Worm (Caenorhabditis elegans) whole organism, young adult: Measurements from ENCODE around the gene ZK673.6.
"Not testable (repeated sequence)": the region's sequence is repeated elsewhere in the genome, so short reads cannot be mapped to it uniquely, and the experiment has no call there.

ENCODE experiments used
- B0019.2 ChIP-seq: fragments of 200-800 bp; sonication (Bioruptor generic); conservative IDR thresholded peaks from 2 replicates; pipeline ENCODE4 v1.3.6; 2022; ENCODE audit warnings: missing genetic modification reagents, missing genetic modification characterization, missing compliant biosample characterization
- B0035.1 ChIP-seq: sonication (generic microtip); optimal IDR thresholded peaks from 2 replicates; lab custom pipeline; 2016; ENCODE audit warnings: missing genetic modification characterization, mild to moderate bottlenecking, missing compliant biosample characterization, missing genotype, missing genetic modification reagents
- C06A6.2 ChIP-seq: fragments of 200-800 bp; sonication (Bioruptor generic); conservative IDR thresholded peaks from 2 replicates; pipeline ENCODE4 v1.3.6; 2022; ENCODE audit warnings: missing genetic modification characterization, missing compliant biosample characterization
- F39B2.1 ChIP-seq: fragments of 200-800 bp; sonication (Bioruptor generic); IDR thresholded peaks from 2 replicates; pipeline ENCODE4 v1.3.6; 2022; ENCODE audit warnings: missing genetic modification reagents, missing genetic modification characterization, missing compliant biosample characterization
- F55B11.4 ChIP-seq: sonication (generic microtip); optimal IDR thresholded peaks from 2 replicates; lab custom pipeline; 2016; ENCODE audit warnings: missing compliant biosample characterization, missing genetic modification characterization, borderline replicate concordance; ENCODE audit not compliant: insufficient read depth
- K11D2.4 ChIP-seq: fragments of 200-800 bp; sonication (Bioruptor generic); IDR thresholded peaks from 2 replicates; pipeline ENCODE4 v1.3.6; 2022; ENCODE audit warnings: missing genetic modification reagents, missing genetic modification characterization, missing compliant biosample characterization
- ZK185.1 ChIP-seq: sonication (generic microtip); optimal IDR thresholded peaks from 2 replicates; lab custom pipeline; 2016; ENCODE audit warnings: mild to moderate bottlenecking, missing genetic modification characterization, missing compliant biosample characterization; ENCODE audit not compliant: poor library complexity, severe bottlenecking
- aptf-2 ChIP-seq: fragments of 200-800 bp; sonication (Bioruptor generic); conservative IDR thresholded peaks from 2 replicates; pipeline ENCODE4 v1.3.6; 2022; ENCODE audit warnings: missing genetic modification reagents, missing genetic modification characterization, missing compliant biosample characterization
- attf-6 ChIP-seq: fragments of 200-800 bp; sonication (Bioruptor generic); IDR thresholded peaks from 2 replicates; pipeline ENCODE4 v1.3.6; 2022; ENCODE audit warnings: missing genetic modification reagents, missing genetic modification characterization, missing compliant biosample characterization
- bed-1 ChIP-seq: fragments of 200-800 bp; sonication (Bioruptor generic); IDR thresholded peaks from 2 replicates; pipeline ENCODE4 v1.3.6; 2022; ENCODE audit warnings: missing genetic modification reagents, missing genetic modification characterization, missing compliant biosample characterization
- bed-2 ChIP-seq: fragments of 200-800 bp; sonication (Bioruptor generic); IDR thresholded peaks from 2 replicates; pipeline ENCODE4 v1.3.6; 2022; ENCODE audit warnings: missing genetic modification reagents, missing genetic modification characterization, missing compliant biosample characterization
- cebp-1 ChIP-seq, 2 experiments: fragments of 200-800 bp in 1 of 2; sonication (Bioruptor generic) in 1 of 2; sonication (generic microtip) in 1 of 2; IDR thresholded peaks in 1 of 2; optimal IDR thresholded peaks in 1 of 2; 2 replicates each; pipeline versions ENCODE4 v1.3.6 to Lab custom; 2017 to 2022; ENCODE audit warnings: missing compliant biosample characterization in 2 of 2, missing genetic modification characterization in 2 of 2, mild to moderate bottlenecking in 1 of 2, missing genetic modification reagents in 1 of 2, moderate library complexity in 1 of 2
- ceh-40 ChIP-seq: fragments of 200-800 bp; sonication (Bioruptor generic); IDR thresholded peaks from 2 replicates; pipeline ENCODE4 v1.3.6; 2022; ENCODE audit warnings: missing genetic modification characterization, missing compliant biosample characterization
- ceh-58 ChIP-seq: fragments of 200-800 bp; sonication (Bioruptor generic); IDR thresholded peaks from 2 replicates; pipeline ENCODE4 v1.3.6; 2022; ENCODE audit warnings: missing genetic modification characterization, missing compliant biosample characterization
- ceh-91 ChIP-seq: fragments of 200-800 bp; sonication (Bioruptor generic); IDR thresholded peaks from 2 replicates; pipeline ENCODE4 v1.3.6; 2022; ENCODE audit warnings: missing genetic modification reagents, missing genetic modification characterization, missing compliant biosample characterization
- die-1 ChIP-seq: sonication (generic microtip); optimal IDR thresholded peaks from 2 replicates; lab custom pipeline; 2016; ENCODE audit warnings: missing genotype, mild to moderate bottlenecking, missing genetic modification characterization, missing compliant biosample characterization
- egl-18 ChIP-seq: fragments of 200-800 bp; sonication (Bioruptor generic); IDR thresholded peaks from 2 replicates; pipeline ENCODE4 v1.3.6; 2022; ENCODE audit warnings: missing genetic modification reagents, missing genetic modification characterization, missing compliant biosample characterization
- ets-4 ChIP-seq: fragments of 200-800 bp; sonication (Bioruptor generic); optimal IDR thresholded peaks from 2 replicates; lab custom pipeline; 2018; ENCODE audit warnings: mild to moderate bottlenecking, missing genetic modification characterization, missing compliant biosample characterization
- hmg-20 ChIP-seq: fragments of 200-800 bp; sonication (Bioruptor generic); IDR thresholded peaks from 2 replicates; pipeline ENCODE4 v1.3.6; 2022; ENCODE audit warnings: missing genetic modification reagents, missing genetic modification characterization, missing compliant biosample characterization
- lin-26 ChIP-seq: fragments of 200-800 bp; sonication (Bioruptor generic); IDR thresholded peaks from 2 replicates; pipeline ENCODE4 v1.3.6; 2022; ENCODE audit warnings: missing genetic modification reagents, missing genetic modification characterization, missing compliant biosample characterization
- lin-40 ChIP-seq: sonication (generic microtip); optimal IDR thresholded peaks from 2 replicates; lab custom pipeline; 2016; ENCODE audit warnings: missing genetic modification characterization, mild to moderate bottlenecking, missing compliant biosample characterization, missing genotype, missing genetic modification reagents
- lin-54 ChIP-seq: fragments of 200-800 bp; sonication (Bioruptor generic); optimal IDR thresholded peaks from 2 replicates; lab custom pipeline; 2018; ENCODE audit warnings: mild to moderate bottlenecking, missing genetic modification characterization, missing compliant biosample characterization
- mcd-1 ChIP-seq: fragments of 200-800 bp; sonication (Bioruptor generic); IDR thresholded peaks from 2 replicates; pipeline ENCODE4 v1.3.6; 2022; ENCODE audit warnings: missing genetic modification reagents, missing genetic modification characterization, missing compliant biosample characterization
- mes-4 ChIP-seq: sonication (generic microtip); optimal IDR thresholded peaks from 2 replicates; lab custom pipeline; 2016; ENCODE audit warnings: missing genotype, missing genetic modification characterization, missing compliant biosample characterization
- nfya-1 ChIP-seq: sonication (generic microtip); optimal IDR thresholded peaks from 2 replicates; lab custom pipeline; 2017; ENCODE audit warnings: antibody characterized with exemption, missing compliant biosample characterization, missing genetic modification characterization, borderline replicate concordance; ENCODE audit not compliant: insufficient read depth
- nfyb-1 ChIP-seq: fragments of 200-800 bp; sonication (Bioruptor generic); IDR thresholded peaks from 2 replicates; pipeline ENCODE4 v1.3.6; 2022; ENCODE audit warnings: missing genetic modification reagents, missing genetic modification characterization, missing compliant biosample characterization
- nhr-179 ChIP-seq: sonication (generic microtip); optimal IDR thresholded peaks from 2 replicates; lab custom pipeline; 2016; ENCODE audit warnings: mild to moderate bottlenecking, missing genetic modification characterization, missing compliant biosample characterization
- nhr-27 ChIP-seq: fragments of 200-800 bp; sonication (Bioruptor generic); optimal IDR thresholded peaks from 2 replicates; lab custom pipeline; 2018; ENCODE audit warnings: mild to moderate bottlenecking, missing genetic modification characterization, moderate library complexity, missing compliant biosample characterization
- nhr-80 ChIP-seq: sonication (generic microtip); optimal IDR thresholded peaks from 2 replicates; lab custom pipeline; 2016; ENCODE audit warnings: missing genetic modification characterization, missing compliant biosample characterization
- rec-8 ChIP-seq, 2 experiments: sonication (generic microtip); optimal IDR thresholded peaks; 2 replicates each; lab custom pipeline; 2016; ENCODE audit warnings: mild to moderate bottlenecking in 2 of 2, missing genetic modification characterization in 2 of 2, missing genetic modification reagents in 2 of 2, missing genotype in 2 of 2, missing biosample characterization in 1 of 2, missing compliant biosample characterization in 1 of 2, moderate library complexity in 1 of 2
- snpc-4 ChIP-seq, 5 experiments: fragments of 150-350 bp in 1 of 5; sonication (generic microtip) in 4 of 5; optimal IDR thresholded peaks; 2 replicates each; lab custom pipeline; 2014 to 2018; ENCODE audit warnings: missing genetic modification characterization in 5 of 5, missing biosample characterization in 3 of 5, antibody characterized with exemption in 2 of 5, mild to moderate bottlenecking in 2 of 5, missing compliant biosample characterization in 2 of 5, missing genotype in 2 of 5, moderate library complexity in 2 of 5, missing genetic modification reagents in 1 of 5
- somi-1 ChIP-seq: fragments of 200-800 bp; sonication (Bioruptor generic); optimal IDR thresholded peaks from 2 replicates; lab custom pipeline; 2018; ENCODE audit warnings: mild to moderate bottlenecking, missing genetic modification characterization, missing compliant biosample characterization
- tlf-1 ChIP-seq: fragments of 200-800 bp; sonication (Bioruptor generic); optimal IDR thresholded peaks from 2 replicates; lab custom pipeline; 2018; ENCODE audit warnings: mild to moderate bottlenecking, missing genetic modification characterization, missing compliant biosample characterization
- unc-62 ChIP-seq: fragments of 150-350 bp; optimal IDR thresholded peaks from 2 replicates; lab custom pipeline; 2014; ENCODE audit warnings: missing biosample characterization, missing genetic modification reagents, missing genetic modification characterization
- ztf-18 ChIP-seq: sonication (generic microtip); optimal IDR thresholded peaks from 2 replicates; lab custom pipeline; 2016; ENCODE audit warnings: missing genotype, mild to moderate bottlenecking, missing genetic modification characterization, missing compliant biosample characterization
- ztf-6 ChIP-seq: fragments of 200-800 bp; sonication (Bioruptor generic); IDR thresholded peaks from 2 replicates; pipeline ENCODE4 v1.3.6; 2022; ENCODE audit warnings: missing genetic modification reagents, missing genetic modification characterization, missing compliant biosample characterization

The ZK673.6 gene

DNA sequence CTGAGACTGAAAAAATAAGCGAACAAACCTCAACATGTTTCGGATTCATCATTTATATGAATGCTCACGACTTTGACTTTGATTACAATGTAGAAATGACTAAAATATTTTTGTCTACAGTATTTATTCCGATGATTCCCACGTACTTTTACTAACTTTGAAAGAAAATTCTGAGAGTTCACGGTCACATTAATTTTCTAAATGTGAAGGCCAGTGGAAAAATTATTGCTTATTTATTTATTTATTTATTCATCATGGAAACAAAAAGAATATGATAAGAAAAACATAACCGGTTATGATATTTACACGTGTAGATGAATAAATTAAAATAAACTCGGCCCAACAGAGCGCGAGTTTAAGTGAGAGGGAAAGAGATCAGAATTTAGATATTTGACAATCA, 28.9 kb upstream of the ZK673.6 start, which contains the start of gene ZK666.8:
Gene ZK666.8 (minus strand): TSS at position 101 of the 400 bp plus-strand sequence.
- TF ChIP-seq ztf-6, nfyb-1, lin-26 (GFP tag; lab: Robert Waterston, UW): not testable (repeated sequence)

DNA sequence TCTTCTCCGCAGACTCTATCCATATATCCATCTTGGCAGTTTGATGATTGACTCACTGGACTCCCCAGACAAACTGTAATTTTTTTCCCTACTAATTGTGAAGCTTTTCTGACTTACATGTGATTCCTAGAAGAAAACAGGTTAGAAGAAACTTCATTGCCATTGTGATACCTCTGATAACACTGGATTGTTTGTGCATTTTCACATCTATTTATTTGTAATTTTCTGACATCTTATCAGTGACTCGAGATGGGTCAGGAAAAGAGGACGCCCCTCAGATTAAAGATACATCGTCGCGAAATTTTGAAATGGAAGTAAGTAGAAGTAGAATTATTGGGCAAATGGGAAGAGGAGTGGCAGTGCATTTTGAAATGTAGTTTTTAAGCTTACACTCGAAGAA, 26.2 kb upstream of the ZK673.6 start, which contains the start of gene clec-61:
Gene clec-61 (minus strand): TSS at position 209 of the 400 bp plus-strand sequence.
- TF ChIP-seq rec-8 (tag; optimal IDR thresholded peaks at IDR 0.05; lab: Kevin White, UChicago) (no peak), nhr-27 (no peak), die-1 (tag; lab: Kevin White, UChicago) (no peak), K11D2.4 (GFP tag; lab: Robert Waterston, UW) (no peak), nfya-1 (tag; lab: Kevin White, UChicago) (no peak), lin-26 (GFP tag; lab: Robert Waterston, UW) (no peak), attf-6 (GFP tag; lab: Robert Waterston, UW) (no peak), somi-1 (GFP tag; lab: Kevin White, UChicago) (no peak), lin-54 (GFP tag; lab: Kevin White, UChicago) (no peak), cebp-1 (GFP tag; IDR thresholded peaks at IDR 0.05; lab: Robert Waterston, UW) (no peak), cebp-1 (tag; optimal IDR thresholded peaks at IDR 0.05; lab: Kevin White, UChicago) (no peak)

DNA sequence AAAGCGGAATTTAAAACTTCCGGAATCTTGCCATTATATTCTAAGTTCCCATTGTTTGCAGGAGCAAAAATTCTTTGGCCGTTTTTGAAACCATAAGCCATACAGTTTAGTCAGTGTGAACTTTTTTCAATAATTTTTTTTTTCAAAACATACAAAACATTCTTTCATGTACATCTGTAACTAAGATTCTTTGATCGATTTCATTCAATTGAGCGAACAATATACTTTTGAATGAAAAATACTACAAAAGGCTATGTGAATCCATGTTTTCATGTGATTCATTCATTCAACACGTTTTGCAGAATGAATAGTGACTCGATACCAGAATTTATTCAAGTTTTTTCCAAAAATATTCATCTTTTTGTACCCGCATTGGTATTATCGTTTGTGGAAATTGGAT, 22.6 kb upstream of the ZK673.6 start, which contains the start of gene ZK666.15:
Gene ZK666.15 (plus strand): TSS at position 301 of the 400 bp plus-strand sequence.
- TF ChIP-seq tlf-1 (GFP tag; lab: Kevin White, UChicago) (no peak), bed-1 (no peak), bed-2 (no peak), B0019.2 (GFP tag; lab: Robert Waterston, UW) (no peak), ceh-91 (GFP tag; lab: Robert Waterston, UW) (no peak), F55B11.4 (tag; lab: Kevin White, UChicago) (no peak), ZK185.1 (tag; lab: Kevin White, UChicago) (no peak), snpc-4 (GFP tag; optimal IDR thresholded peaks at IDR 0.05; lab: Kevin White, UChicago) (no peak), snpc-4 (tag; optimal IDR thresholded peaks at IDR 0.05; lab: Kevin White, UChicago) (no peak), nhr-179 (tag; lab: Kevin White, UChicago) (no peak), mcd-1 (GFP tag; lab: Robert Waterston, UW) (no peak)

DNA sequence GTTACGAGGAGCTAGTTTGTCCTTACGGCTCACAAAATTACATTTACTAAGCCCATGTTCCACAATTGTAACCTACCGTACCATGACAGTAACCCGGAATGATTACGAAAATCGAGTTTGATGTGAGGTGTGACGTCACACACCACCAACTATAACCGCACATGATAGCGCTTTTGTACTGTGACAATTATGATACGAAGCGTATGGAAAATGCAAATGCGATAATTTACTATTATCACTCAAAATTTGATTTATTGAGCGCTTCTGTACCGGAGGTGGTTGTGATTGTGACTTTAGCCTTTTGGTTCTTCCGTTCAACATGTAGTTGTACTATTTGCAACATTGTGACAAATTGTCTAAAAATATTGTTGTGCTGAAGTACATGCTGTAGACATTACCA, 21.5 kb upstream of the ZK673.6 start:
- no peak for TF ChIP-seq aptf-2 (GFP tag; lab: Robert Waterston, UW)
- TF ChIP-seq C06A6.2 (GFP tag; lab: Robert Waterston, UW) = no peak
- peak; percentile 18 for TF ChIP-seq nhr-80 (tag; lab: Kevin White, UChicago)
- no peak for TF ChIP-seq hmg-20 (GFP tag; lab: Robert Waterston, UW)
- TF ChIP-seq egl-18 (GFP tag; lab: Robert Waterston, UW) = no peak
- no peak for TF ChIP-seq ets-4 (GFP tag; lab: Kevin White, UChicago)
- TF ChIP-seq lin-40 (tag; lab: Kevin White, UChicago) = no peak

DNA sequence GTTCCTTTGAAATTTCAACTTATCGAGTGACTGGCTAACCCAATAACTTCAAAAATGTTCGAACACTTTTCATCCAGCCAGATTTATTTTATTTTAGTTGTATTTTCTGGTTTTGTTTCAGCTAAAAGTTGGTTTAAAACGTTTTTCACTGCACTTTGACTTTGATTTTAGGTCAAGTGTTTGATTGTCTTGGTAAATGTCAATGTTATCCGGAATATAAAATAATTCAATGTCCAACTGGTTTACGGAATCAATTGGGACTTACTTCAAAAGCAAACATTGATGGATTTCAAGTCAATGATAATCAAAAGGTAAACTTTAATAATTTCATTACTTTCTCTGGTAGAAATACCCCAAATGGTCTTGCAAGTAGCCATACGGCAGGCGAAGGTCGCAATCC, 19.7 kb upstream of the ZK673.6 start:
- no peak for TF ChIP-seq F39B2.1 (GFP tag; lab: Robert Waterston, UW)
- TF ChIP-seq ceh-40 (GFP tag; lab: Robert Waterston, UW) = no peak
- no peak for TF ChIP-seq B0035.1 (tag; lab: Kevin White, UChicago)
- no peak for TF ChIP-seq cebp-1 (GFP tag; IDR thresholded peaks at IDR 0.05; lab: Robert Waterston, UW)
- no peak for TF ChIP-seq cebp-1 (tag; optimal IDR thresholded peaks at IDR 0.05; lab: Kevin White, UChicago)
- TF ChIP-seq mes-4 (tag; lab: Kevin White, UChicago) = no peak
- no peak for TF ChIP-seq ztf-18 (tag; lab: Kevin White, UChicago)
- TF ChIP-seq ceh-58 (GFP tag; lab: Robert Waterston, UW) = no peak
- TF ChIP-seq unc-62 (GFP tag; lab: Kevin White, UChicago) = no peak
